Fruit fly (Drosophila melanogaster) whole organism, larva: ENCODE measurements around the gene CG14989.

Experiments
- noc ChIP-seq: fragments of 200-800 bp; sonication (Bioruptor generic); optimal IDR thresholded peaks from 3 replicates; lab custom pipeline; 2019; ENCODE audit warnings: missing biosample characterization, mild to moderate bottlenecking, missing genetic modification characterization, moderate library complexity

Gene CG14989

DNA sequence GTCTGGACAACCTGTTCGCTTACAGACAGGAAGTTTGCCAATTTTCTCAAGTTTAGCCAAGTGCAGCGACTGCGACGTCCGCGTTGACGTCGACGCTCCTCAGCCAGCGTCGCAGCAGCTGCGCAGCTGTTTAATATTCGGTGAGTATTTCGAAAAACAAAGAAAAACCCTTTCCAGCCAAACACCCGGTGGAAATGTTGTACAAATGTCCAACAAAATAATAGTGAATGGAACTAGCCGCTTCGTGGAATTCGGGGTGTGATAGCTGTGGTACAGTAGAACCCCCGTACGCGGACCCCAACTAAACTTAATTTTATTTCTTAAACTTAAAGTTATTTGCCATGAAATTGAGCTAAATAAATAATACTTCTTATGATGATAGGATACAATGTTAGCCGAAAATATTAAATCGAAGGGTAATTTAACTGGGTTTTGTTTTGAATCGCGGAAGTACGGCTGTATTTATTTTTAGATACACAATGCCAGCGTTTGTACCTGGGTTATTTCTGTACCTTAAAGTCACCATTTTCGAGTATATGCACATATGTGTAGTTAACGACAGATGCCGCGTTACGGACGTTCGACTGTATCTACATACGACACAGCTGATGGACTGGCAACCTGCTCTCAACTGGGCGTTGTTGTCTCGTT, 21.6 kb downstream of the CG14989 start:
- peak; percentile 86 for TF ChIP-seq noc (tag; lab: Kevin White, UChicago)

DNA sequence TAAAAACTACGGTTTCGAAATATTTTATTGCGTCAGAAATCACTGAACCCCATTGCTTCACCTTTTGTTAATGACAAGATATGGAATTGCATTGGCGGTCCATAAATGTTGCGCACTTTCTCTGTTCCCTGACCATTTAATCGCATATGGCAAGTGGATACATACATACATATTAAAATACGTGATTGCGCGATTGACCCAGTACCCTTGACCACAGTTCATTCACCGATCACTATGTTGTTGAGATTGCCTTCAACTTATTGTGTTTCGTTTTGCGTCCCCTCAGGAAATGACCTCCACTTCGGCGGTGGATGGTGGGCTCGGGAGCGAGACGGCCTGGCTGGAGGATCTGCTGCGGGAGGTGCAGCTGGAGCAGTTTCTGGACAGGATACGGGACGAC, 22.8 kb downstream of the CG14989 start:
- no peak for TF ChIP-seq noc (tag; lab: Kevin White, UChicago)

DNA sequence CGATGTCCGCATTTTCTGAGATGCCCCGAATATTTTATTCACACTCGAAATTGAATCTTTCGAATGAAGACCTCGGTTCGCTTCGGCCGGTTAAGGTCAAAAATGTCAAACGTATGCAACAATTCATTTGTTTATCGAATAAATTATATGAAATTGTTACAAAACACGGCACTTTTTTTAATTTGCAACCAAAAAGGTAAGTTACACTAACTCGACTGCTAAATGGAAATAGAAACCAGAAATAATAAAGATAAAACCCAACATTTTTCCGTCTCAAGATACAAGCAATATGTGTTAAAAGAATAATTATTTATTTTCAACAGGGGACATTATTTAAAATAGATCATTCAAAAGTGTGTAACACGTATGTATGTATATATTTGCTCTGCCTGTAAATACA, 26.6 kb downstream of the CG14989 start:
- TF ChIP-seq noc (tag; lab: Kevin White, UChicago) = no peak

DNA sequence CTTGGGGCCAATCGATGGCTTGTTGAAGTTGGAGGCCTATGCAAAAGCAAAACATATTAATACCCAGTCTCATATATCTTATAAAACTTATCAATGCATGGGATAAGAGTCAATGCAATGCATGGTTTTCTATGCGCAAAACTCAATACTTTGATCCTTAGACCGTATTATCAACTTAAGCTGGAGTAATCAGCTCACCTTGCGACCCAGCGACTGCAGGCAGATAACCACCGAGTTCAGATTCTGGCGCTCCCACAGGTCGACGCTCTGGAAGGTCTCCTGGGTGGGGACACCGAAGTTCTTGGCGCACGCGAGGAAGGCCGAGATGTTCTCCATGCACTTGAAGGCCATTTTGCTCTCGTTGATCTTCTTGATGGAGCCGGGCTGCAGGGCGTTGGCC, 27.7 kb downstream of the CG14989 start:
- TF ChIP-seq noc (tag; lab: Kevin White, UChicago) = no peak

DNA sequence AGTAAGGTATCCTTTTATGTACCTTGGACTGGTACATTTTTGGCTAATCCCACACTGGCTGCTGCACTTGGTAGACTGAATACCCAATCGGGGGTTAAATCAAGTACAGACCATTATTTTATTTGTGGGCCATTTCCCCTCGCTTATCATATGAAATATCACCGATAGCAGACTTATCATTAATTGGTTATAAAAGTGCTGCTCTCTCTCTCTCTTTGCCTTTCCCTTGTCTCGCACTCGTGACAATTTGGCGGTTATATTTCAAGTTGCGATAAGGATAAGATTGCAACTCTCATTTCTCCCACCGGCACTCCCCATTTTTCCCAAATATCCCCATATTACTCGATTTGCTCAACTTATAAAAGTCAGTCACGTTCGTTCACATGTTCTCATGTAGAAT, 28.3 kb downstream of the CG14989 start:
- TF ChIP-seq noc (tag; lab: Kevin White, UChicago) = no peak

DNA sequence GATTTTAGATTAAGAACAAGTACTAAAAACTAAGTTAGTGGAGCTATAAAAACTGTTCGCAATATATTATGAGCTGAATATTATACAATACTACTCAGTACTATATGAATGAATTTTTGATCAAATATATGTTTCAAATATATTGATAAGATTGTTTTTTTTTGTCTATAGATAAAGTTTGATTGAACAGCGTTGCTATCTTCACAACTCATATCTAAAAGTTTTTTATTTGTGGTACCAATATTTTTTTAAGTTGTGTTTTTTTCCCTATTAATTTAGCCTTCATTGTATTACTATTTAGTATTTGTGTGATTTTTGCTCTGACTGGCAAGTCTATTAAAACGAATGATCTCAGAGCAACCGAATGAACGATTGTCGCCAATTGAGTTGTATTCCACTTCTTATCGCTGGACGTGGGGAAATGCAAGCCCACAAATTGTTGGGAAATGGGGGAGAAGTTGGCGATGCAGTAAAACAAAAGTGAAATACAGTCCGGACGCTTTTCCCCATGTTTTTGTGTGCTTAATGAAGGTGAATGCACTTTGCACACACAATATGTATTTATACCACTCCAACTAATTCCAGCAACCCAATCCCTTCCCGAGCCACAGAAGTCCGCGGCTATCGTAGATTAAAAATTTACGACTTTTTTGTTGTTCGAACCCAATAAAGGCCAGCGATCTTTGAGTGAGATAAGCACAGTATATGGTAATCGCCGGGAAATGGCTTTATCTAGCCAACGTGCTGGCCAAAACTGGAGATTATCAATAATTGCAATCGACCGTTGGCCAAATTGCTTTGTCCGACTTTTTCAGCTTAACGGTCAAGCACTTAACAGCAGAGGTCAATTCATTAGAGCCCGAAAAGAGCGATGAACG, 29.3 kb downstream of the CG14989 start:
- TF ChIP-seq noc (tag; lab: Kevin White, UChicago) = peak; percentile 89

DNA sequence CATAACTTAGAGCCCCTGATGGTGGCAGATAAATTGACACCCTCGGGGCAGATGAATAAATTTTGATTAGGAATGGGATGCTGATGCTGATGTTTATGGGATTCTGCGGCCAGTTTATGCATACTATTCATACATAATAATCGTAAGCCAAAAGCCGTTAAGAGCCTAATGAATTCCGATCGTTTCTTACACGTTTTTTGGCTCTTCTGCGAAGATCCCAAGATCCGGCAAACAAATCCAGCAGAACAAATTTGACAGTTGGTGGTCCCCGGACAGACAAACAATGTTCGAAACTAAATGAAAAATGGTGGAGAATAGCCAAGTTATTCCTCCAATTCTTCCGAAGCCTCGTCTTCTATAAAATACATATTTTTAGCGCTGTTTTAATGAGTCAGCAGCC, 30.1 kb downstream of the CG14989 start:
- peak; percentile 33 for TF ChIP-seq noc (tag; lab: Kevin White, UChicago)

DNA sequence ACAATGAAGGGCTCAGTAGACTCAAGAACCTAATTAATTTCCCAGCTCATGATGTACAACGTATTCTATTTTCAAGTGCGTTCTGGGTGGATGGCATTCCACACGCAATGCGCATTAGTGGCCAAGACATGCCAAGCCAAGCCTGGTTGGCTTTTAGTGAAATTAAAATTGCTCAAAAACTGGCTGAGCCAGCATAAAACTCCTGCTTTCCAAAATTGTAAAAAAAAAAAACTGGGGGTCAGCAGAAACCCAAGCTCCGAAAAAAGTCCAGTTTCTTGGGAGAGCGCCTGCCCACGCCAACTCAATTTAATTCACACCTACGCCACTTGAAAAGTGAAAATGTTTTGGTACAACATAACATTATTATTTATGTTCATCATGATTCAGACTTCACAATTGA, 31.0 kb downstream of the CG14989 start:
- TF ChIP-seq noc (tag; lab: Kevin White, UChicago) = no peak

DNA sequence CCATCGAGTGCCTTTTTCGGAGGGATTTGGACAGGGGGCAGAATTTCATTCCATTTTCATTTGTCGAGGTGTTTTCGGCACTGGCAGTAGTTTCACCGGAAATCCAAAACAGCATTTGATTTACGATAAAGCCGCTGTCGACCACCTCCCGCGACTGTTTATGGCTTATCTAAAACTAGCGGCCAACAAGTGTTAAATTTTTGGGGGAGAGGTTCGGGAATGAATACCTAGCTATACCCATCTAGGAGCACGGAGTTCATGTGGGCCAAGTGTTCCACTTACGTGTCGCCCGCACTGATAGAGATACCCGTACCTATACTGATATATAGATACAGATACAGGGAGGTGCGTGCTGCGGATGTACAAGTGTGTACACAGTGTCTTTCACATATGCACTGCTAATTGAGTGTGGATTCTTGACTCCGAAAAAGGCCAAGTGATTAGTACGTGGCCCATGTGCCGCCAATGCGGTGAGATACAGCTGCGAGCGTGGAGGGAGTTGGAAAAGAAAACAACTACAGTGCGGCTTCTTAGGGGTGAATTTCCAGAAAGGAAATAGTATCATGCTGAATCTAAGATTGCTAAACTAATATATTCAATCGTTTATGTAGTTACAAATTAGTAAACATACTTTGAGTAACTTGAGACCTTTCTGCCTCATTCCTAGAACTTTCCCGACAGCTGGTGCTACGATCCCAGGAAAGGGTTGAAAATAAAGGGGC, 32.4 kb downstream of the CG14989 start:
- no peak for TF ChIP-seq noc (tag; lab: Kevin White, UChicago)

DNA sequence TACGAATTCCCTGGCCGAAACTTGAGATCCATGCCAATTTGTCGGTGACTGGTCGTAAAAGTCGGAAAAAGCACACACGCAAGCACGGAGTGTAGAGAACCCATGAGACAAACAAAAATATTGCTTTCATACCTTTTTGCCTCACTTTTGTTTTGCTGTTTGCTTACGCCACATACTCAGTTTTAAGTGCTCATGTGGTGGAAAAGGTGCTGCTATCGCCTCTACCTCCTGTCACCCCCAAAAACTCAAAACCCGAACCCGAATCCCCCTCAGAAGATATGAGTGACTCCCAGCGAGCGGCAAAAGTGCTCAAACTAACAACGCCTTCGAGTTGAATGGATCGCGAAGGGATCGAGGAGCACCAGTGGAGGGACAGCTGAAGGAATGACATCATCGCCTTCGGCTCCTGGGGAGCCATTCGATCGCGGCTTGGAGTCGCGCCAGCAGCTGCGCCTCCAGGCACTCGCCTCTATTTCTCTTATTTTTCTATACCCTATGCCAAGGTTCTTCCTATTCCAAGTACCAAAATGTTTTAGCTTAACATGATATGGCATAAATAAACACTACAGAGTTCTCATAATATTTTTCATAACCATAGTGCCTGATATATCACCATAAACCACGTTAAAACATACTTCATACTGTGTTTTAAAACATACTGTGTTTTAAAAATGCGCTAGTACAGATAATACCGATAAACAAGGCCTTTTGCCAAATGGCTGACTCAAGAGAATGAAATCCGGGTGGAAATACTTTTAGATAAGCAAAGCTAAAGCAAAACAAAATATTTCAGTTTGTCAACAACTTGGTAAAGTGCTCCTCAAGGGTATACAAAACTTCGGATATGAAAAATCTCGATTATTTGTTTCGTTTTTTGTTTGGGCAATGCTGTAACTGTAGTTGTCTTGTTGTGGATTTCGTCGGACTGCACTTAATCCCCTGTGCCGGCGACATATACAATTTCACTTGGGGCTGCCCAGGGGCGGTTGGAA, 33.3 kb downstream of the CG14989 start:
- no peak for TF ChIP-seq noc (tag; lab: Kevin White, UChicago)

DNA sequence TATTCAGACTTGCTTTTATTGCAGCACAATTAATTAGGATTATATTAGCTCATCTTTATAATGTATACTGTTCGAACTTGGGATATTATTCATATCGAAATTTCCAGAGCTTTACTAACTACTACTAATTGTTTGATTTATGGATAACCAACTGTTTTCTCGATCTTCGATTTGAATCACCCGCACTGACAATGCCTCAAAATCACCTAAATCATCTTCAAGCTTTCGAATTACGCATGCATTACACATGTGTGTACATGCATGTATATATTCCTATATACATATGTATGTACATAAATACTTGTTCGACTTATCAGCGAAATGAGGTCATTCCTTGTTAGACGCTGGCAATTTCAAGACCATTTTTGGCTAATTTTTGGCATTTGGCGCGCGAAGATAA, 34.2 kb downstream of the CG14989 start:
- no peak for TF ChIP-seq noc (tag; lab: Kevin White, UChicago)

DNA sequence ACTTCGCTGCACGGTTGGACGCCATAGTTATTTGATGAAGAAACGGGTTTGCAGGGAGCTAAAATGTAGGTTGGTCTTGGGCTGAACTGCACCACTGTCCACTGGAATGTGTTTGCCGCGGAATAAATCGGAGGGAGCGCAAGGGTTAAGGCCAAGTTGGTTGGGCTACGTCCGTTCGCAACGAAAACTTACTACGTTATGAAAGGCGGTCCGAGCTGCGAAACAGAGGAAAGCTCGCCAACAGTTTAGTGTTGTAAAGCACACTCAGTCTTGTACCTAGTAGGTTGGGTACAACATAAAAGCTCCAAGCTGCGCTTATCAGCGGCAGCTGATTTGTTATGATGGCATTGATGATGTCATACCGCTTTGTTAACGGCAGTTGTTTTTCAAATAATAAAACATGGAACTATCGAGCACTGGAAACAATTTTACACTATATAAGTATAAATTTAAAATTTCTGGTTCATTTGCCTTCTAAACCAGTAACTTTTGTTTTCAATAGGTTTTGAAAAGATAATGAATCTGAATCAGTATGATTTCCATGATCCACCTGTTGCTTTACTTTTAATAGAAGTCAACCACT, 34.9 kb downstream of the CG14989 start, which contains the start of gene Chd64:
TSS of gene Chd64 (minus strand) at position 204 of the 583 bp plus-strand sequence.
- peak; percentile 39 for TF ChIP-seq noc (tag; lab: Kevin White, UChicago)

DNA sequence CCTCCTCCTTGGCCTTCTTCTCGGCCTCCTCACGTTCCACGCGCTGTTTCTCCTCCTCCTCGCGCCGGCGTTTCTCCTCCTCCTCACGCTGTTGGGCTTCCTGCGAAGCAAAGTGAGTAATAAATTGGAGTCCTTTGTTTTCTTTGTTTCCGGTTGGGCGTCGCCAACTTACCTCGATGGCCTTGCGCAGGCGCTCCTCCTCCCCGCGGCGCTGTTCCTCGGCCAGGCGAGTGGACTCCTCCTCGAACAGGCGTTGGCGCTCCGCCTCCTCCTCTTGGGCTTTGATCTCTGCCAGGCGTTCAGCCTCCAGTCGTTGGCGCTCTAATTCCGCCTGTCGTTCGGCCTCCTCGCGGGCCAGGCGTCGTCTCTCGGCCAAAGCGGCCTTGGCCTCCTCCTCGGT, 38.3 kb downstream of the CG14989 start:
- TF ChIP-seq noc (tag; lab: Kevin White, UChicago) = no peak

DNA sequence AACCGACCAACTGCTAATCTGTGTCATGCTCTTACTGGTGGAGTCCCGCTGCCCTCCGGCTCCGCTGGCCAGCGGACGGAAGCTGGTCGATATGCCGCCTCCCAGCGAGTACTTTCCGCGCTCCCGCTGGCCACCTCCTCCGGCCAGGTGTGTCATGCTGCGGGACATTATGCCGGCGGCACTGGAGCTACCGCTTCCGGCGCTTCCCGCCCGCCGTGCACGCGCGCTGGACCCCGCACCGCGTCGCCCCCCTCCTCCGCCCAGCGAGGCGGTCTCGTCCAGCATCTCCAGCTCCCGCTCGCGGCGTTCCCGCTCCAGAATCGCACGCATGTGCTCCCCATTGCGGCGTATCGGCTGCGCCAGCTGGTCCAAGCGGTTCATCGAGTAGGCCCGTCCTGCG, 41.2 kb downstream of the CG14989 start:
- no peak for TF ChIP-seq noc (tag; lab: Kevin White, UChicago)

DNA sequence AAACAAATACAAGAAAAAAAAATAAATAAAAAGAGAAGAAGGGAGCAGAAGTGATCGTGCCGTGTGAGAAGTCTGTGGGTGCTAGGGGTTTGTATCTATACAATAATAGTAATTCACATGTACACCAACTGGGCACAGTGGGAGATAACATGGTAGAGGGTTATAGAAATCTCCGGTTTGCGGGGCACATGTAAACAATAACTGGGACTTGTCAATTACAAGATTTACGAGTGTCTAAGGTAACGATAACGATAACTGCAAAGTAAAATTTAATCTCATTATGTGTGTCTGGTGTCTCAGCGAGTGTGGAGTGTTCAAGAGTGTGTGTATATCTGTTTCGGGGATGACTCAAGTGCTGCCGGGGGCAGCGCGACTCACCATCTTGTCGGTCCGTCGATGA, 43.4 kb downstream of the CG14989 start:
- TF ChIP-seq noc (tag; lab: Kevin White, UChicago) = no peak
